Fruit fly (Drosophila melanogaster): ENCODE data around the gene Lsp1beta.

The Lsp1beta gene

DNA sequence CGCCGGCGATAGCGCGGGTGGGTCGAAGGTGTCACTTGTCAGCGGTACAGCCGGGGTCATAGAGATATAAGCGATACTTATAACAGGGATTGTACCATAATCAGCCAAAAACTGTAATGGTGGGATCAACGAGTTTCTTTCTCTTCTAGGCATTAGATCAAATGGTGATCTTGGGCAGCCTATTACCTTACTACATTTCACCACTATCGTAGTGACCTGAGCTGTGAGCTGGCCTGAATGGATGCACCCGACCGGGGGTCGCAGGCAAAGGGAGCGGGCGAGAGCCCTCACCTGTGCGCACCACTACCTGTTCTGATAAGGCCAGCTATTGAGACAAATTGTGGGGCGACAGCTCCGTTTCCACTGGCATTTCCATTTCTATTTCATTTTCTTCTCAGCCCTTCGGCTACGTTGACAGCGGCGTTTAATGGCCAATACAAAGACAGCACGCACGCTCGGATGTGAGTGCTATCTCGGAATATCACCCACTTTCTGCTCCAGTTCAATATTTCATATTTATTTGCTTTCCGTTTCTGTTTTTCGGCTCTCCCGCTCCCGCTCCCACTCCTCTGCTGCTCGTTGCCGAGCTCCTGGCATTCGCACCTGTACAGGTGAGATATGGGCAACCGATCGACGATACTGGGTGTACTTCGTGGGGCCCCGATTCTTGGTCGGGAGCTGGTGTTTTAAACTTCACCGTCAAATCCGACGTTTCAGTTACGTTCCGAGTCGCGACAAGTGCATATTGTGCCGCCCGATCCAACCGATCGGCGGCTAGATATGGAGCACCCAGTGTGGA, 41.4 kb upstream of the Lsp1beta start (continued):
- TF ChIP-seq sug (tag; optimal IDR thresholded peaks at IDR 0.05), result peak; percentile 78
- TF ChIP-seq gcm2 (GFP tag; optimal IDR thresholded peaks at IDR 0.05), result no peak
- TF ChIP-seq odd (GFP tag; optimal IDR thresholded peaks at IDR 0.05), result peak; percentile 61
- peak; percentile 70 for TF ChIP-seq CG10654 (GFP tag; optimal IDR thresholded peaks at IDR 0.05)
- peak; percentile 82 for TF ChIP-seq HHEX (GFP tag; optimal IDR thresholded peaks at IDR 0.05)
- TF ChIP-seq CG11504 (tag; optimal IDR thresholded peaks at IDR 0.05), result peak; percentile 86
- no peak for TF ChIP-seq Adf1 (GFP tag; IDR thresholded peaks at IDR 0.05)
- peak; percentile 52 for TF ChIP-seq ac (GFP tag; optimal IDR thresholded peaks at IDR 0.05)
- TF ChIP-seq Doc2 (GFP tag; IDR thresholded peaks at IDR 0.05), result no peak
- TF ChIP-seq CG12104 (GFP tag; optimal IDR thresholded peaks at IDR 0.05), result peak; percentile 3
- TF ChIP-seq CG31388 (GFP tag; optimal IDR thresholded peaks at IDR 0.05), result peak; percentile 40
- no peak for TF ChIP-seq CG17568 (GFP tag; optimal IDR thresholded peaks at IDR 0.05)
- TF ChIP-seq pfk (GFP tag; optimal IDR thresholded peaks at IDR 0.05), result no peak
- TF ChIP-seq unc-4 (GFP tag; IDR thresholded peaks at IDR 0.05; ENCODE audit: partially characterized antibody), result no peak
- peak; percentile 66 for TF ChIP-seq nerfin-1 (tag; optimal IDR thresholded peaks at IDR 0.05)
- no peak for TF ChIP-seq Doc3 (GFP tag; IDR thresholded peaks at IDR 0.05; ENCODE audit: partially characterized antibody)
- TF ChIP-seq da (GFP tag; optimal IDR thresholded peaks at IDR 0.05), result no peak
- no peak for TF ChIP-seq chinmo (GFP tag; IDR thresholded peaks at IDR 0.05; ENCODE audit: partially characterized antibody)
- peak; percentile 80 for TF ChIP-seq esg (GFP tag; conservative IDR thresholded peaks at IDR 0.05)
- peak; percentile 70 for TF ChIP-seq CG15269 (tag; optimal IDR thresholded peaks at IDR 0.05)
- TF ChIP-seq HLHmδ (GFP tag; optimal IDR thresholded peaks at IDR 0.05), result no peak
- TF ChIP-seq tx (GFP tag; optimal IDR thresholded peaks at IDR 0.05), result peak; percentile 46
- peak; percentile 61 for TF ChIP-seq CG12155 (GFP tag; optimal IDR thresholded peaks at IDR 0.05)
- TF ChIP-seq Optix (GFP tag; IDR thresholded peaks at IDR 0.05), result peak; percentile 87
- peak; percentile 84 for TF ChIP-seq CG10979 (tag; optimal IDR thresholded peaks at IDR 0.05)
- TF ChIP-seq CG4424 (GFP tag; optimal IDR thresholded peaks at IDR 0.05), result peak; percentile 76
- no peak for TF ChIP-seq pros (GFP tag; optimal IDR thresholded peaks at IDR 0.05)
- no peak for TF ChIP-seq NFAT (GFP tag; IDR thresholded peaks at IDR 0.05)
- TF ChIP-seq Mad (GFP tag; optimal IDR thresholded peaks at IDR 0.05), result peak; percentile 36
- peak; percentile 17 for TF ChIP-seq Sry-δ (GFP tag; optimal IDR thresholded peaks at IDR 0.05)
- TF ChIP-seq Ada2b (GFP tag; IDR thresholded peaks at IDR 0.05), result peak; percentile 77
- TF ChIP-seq crp (GFP tag; optimal IDR thresholded peaks at IDR 0.05), result peak in 1 of 2 experiments; percentile 23
- TF ChIP-seq ci (GFP tag; IDR thresholded peaks at IDR 0.05), result peak; percentile 95
- no peak for TF ChIP-seq Hand (GFP tag; optimal IDR thresholded peaks at IDR 0.05)
- peak; percentile 93 for TF ChIP-seq Xrp1 (GFP tag; IDR thresholded peaks at IDR 0.05)
- 0 out of 3 replicates have a peak, but pooled peaks have one; percentile 17 for TF ChIP-seq Dbx (GFP tag; IDR thresholded peaks at IDR 0.05)
- TF ChIP-seq Deaf1 (tag; optimal IDR thresholded peaks at IDR 0.05), result peak; percentile 96
- peak; percentile 27; the same call in 1 of the 2 replicates for TF ChIP-seq CG10321 (GFP tag; IDR thresholded peaks at IDR 0.05)
- peak; percentile 51 for TF ChIP-seq CG13624 (GFP tag; optimal IDR thresholded peaks at IDR 0.05)
- TF ChIP-seq gt (GFP tag; IDR thresholded peaks at IDR 0.05), result peak; percentile 68
- peak; percentile 61 for TF ChIP-seq Hr3 (GFP tag; optimal IDR thresholded peaks at IDR 0.05)
- peak in 1 of 3 experiments; percentile 48 for TF ChIP-seq Stat92E (GFP tag; optimal IDR thresholded peaks at IDR 0.05)
- no peak for TF ChIP-seq CG18011 (GFP tag; optimal IDR thresholded peaks at IDR 0.05)
- peak; percentile 59 for TF ChIP-seq Chrac-16 (GFP tag; optimal IDR thresholded peaks at IDR 0.05)
- no peak for TF ChIP-seq BEAF-32 (GFP tag; optimal IDR thresholded peaks at IDR 0.05)
- peak; percentile 75 for TF ChIP-seq Hsf (GFP tag; optimal IDR thresholded peaks at IDR 0.05)
- 0 out of 2 replicates have a peak, but pooled peaks have one; percentile 25 for TF ChIP-seq klu (GFP tag; IDR thresholded peaks at IDR 0.05)
- peak; percentile 90 for TF ChIP-seq Awh (GFP tag; IDR thresholded peaks at IDR 0.05)

All from whole organism, embryonic.